Worm (Caenorhabditis elegans) whole organism, L4/young adult: ENCODE data around the gene nhr-56.

Source experiments
- W03F9.2 ChIP-seq: fragments of 150-350 bp; optimal IDR thresholded peaks from 2 replicates; lab custom pipeline; 2014; ENCODE audit warnings: missing biosample characterization, missing genetic modification characterization
- dao-5 ChIP-seq: sonication (generic microtip); optimal IDR thresholded peaks from 2 replicates; lab custom pipeline; 2016; ENCODE audit warnings: missing genotype, missing genetic modification characterization, moderate library complexity, missing compliant biosample characterization
- him-1 ChIP-seq: sonication (generic microtip); optimal IDR thresholded peaks from 2 replicates; lab custom pipeline; 2016; ENCODE audit warnings: missing genotype, missing genetic modification reagents, missing genetic modification characterization, missing compliant biosample characterization

nhr-56 gene

DNA sequence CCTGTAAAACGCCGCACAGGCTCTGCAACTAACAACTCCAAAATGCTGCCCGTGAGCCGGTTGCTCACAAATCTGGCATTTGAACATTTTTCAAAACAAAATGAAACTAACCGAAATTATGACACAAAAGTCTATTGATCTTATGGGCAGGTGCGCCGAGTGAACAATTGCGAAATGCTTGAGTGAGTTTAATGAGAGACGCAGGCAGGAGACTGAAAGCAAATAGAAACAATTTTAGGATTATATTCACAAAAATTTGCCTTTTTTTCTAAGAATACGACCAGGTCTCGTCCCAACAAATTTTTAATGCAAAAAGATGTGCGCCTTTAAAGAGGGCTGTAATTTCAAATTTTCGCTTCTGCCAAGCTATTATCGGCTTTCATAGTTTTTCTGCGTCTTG lies 45.7 kb downstream of the nhr-56 start, which contains the start of gene nhr-183:
TSS of gene nhr-183 (minus strand) at position 180 of the 400 bp plus-strand sequence.
- no peak for TF ChIP-seq W03F9.2

DNA sequence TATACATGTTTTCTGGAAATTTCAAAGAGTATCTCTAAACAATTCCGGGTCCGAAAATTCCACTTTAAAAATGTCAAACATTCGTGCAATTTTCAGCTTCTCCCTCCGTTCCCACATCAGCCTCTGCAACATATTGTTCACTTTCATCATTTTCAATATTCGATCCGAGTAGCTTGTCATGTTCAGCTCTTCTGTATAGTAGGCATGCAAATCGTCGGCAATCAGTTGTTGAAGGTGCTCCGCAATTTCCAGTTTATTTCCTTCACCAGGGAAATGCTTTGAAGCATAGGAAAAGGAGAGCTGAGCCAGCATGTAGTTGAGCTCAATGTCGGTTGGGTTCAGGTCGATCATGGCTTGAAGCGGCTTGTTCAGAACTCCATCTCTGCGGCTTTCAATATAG lies 46.1 kb downstream of the nhr-56 start:
- TF ChIP-seq W03F9.2 (no peak), him-1 (tag; lab: Kevin White, UChicago) (no peak), dao-5 (tag; lab: Kevin White, UChicago) (no peak)

DNA sequence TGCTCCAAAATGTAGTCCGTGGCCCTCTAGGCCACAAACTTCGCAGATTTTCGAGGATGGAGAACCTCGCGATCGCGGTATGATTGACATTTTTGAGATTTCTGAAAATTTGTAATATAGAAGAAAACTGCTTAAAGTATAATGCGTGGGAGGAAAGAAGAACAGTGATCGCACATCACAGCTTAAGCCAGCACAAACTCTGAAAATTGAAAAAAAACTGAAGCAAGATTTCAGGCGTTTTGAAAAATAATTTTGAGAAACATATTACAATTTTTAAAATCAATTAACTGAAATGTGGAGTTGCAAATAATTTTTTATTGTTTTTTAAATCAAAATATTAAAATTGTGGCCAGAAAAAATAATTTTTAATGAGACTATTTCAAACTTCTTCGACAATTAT lies 48.2 kb downstream of the nhr-56 start, which contains the start of gene nhr-275:
TSS of gene nhr-275 (minus strand) at position 101 of the 400 bp plus-strand sequence.
- TF ChIP-seq dao-5 (tag; lab: Kevin White, UChicago) (no peak), W03F9.2 (no peak), him-1 (tag; lab: Kevin White, UChicago) (no peak)
